Fruit fly (Drosophila melanogaster) S2 (cell line): ENCODE results near the gene CG34353.

Source experiments
- CG8478 ChIP-seq: fragments of >200 bp; optimal IDR thresholded peaks from 2 replicates; lab custom pipeline; 2018
- CTCF ChIP-seq, 2 experiments: fragments of >200 bp; optimal IDR thresholded peaks; 2 replicates each; lab custom pipeline; 2018

Gene CG34353

dm6 chr3R:27925000-27925970 lies 19.6 kb upstream of the CG34353 start, which contains the start of gene mino:
TSS of gene mino (plus strand) at chr3R:27925191.
- TF ChIP-seq CG8478 = no peak
- no peak for TF ChIP-seq CTCF (optimal IDR thresholded peaks at IDR 0.05; lab: Kevin White, UChicago)

dm6 chr3R:27922673-27923175 lies 17.1 kb upstream of the CG34353 start, which contains the start of gene RpL4:
TSS of gene RpL4 (plus strand) at chr3R:27922821.
- no peak for TF ChIP-seq CG8478
- no peak for TF ChIP-seq CTCF (optimal IDR thresholded peaks at IDR 0.05; lab: Kevin White, UChicago)

DNA sequence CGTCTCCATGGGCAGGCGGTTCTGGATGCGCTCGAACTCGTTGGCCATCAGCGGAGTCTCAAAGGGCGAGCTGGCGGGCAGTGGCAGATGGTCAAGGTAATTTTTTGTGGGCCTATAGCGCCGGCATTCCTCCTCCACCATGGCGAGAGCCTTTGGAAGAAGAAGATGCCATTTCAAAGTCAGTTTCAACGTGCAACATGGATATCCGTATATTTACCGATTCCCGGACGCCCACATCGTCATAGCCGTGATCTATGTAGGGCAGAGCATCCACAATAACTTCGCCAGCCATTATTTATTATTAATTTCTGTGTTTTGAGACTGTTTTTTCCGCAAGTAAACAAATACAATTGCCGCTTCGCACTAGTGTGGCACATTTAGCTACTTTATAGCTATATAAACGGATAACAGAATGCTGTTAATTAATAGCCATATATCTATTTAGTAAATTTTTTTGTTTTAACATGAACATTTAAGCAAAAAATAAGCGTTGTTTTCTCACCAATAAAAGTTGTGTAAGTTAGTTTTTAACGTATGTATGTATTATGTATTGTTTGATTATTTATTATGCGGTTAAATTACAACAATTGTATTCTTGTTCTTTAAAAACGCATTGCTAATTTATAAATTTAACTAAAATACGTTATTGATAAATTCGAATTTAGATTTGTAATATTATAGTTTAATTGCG lies 16.5 kb upstream of the CG34353 start, which contains the start of gene BCAS2:
Gene BCAS2, minus strand, starts transcription at position 375 of the 691 bp plus-strand sequence.
- TF ChIP-seq CTCF (optimal IDR thresholded peaks at IDR 0.05; lab: Kevin White, UChicago) (no peak), CG8478 (no peak)

dm6 chr3R:27920883-27921282 lies 15.2 kb upstream of the CG34353 start, which contains the start of gene CG12259:
TSS of gene CG12259 (minus strand) at chr3R:27921089.
- TF ChIP-seq CTCF (optimal IDR thresholded peaks at IDR 0.05; lab: Kevin White, UChicago) (no peak), CG8478 (no peak)

- no peak for TF ChIP-seq CG8478
- no peak for TF ChIP-seq CTCF (optimal IDR thresholded peaks at IDR 0.05; lab: Kevin White, UChicago)
Observed at dm6 chr3R:27919385-27919789, 13.7 kb upstream of the CG34353 start, which contains the start of gene Boh1. TSS of gene Boh1 (minus strand) at chr3R:27919460.

dm6 chr3R:27916355-27917019 lies 10.8 kb upstream of the CG34353 start, which contains the start of the genes CG5003 and mRpS22:
TSS of gene CG5003 (minus strand) at chr3R:27916516.
TSS of gene mRpS22 (plus strand) at chr3R:27916908.
- TF ChIP-seq CTCF (optimal IDR thresholded peaks at IDR 0.05; lab: Kevin White, UChicago) (no peak), CG8478 (no peak)

DNA sequence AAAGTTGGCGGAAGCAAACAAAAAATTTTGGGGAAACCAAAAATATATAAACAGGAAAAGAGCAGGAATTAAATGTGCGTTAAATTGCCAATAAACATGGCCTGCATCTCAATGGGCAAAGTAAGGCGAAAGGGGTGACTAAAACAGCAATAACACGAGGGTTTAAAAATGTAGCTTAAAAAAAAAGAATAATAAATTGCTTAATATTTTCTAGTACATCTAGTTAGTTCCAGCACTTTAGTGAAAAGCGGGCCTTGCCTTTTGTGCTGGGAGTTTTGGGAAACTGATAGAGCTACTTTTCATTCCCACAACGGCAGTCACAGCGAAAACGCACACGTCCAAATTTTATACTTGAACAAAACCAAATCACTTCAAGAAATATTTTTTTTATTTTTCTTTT lies 6.5 kb upstream of the CG34353 start, which contains the start of gene mil:
Gene mil, plus strand, starts transcription at position 301 of the 400 bp plus-strand sequence.
- TF ChIP-seq CG8478 = no peak
- TF ChIP-seq CTCF (optimal IDR thresholded peaks at IDR 0.05; lab: Kevin White, UChicago) = no peak

dm6 chr3R:27888110-27888509 lies 17.5 kb downstream of the CG34353 start:
- TF ChIP-seq CG8478 = no peak
- no peak for TF ChIP-seq CTCF (optimal IDR thresholded peaks at IDR 0.05; lab: Kevin White, UChicago)

DNA sequence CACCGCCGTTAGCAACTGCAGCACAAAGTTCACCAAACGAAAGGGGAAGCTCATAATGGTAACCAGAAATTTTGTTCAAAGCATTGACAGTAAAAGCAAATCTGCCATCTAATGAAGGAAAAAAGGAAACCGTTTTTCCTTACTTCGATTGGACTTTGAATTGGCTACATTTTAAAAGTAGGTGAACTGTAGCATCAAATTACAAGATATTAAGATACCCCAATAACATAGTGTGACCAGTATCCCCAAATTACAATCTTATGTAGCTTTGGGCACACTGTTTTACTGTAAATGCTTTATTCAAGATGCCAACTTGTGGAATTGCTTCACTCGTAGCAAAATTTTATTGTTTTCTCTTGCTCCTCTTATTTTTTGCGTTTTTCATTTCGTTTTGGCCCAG lies 33.4 kb downstream of the CG34353 start, which contains the start of gene CG12426:
Gene CG12426, minus strand, starts transcription at position 101 of the 400 bp plus-strand sequence.
- TF ChIP-seq CG8478 (no peak), CTCF (optimal IDR thresholded peaks at IDR 0.05; lab: Kevin White, UChicago) (no peak)

- TF ChIP-seq CTCF (optimal IDR thresholded peaks at IDR 0.05; lab: Kevin White, UChicago) = no peak
- no peak for TF ChIP-seq CG8478
Observed at dm6 chr3R:27845650-27846049, 60.0 kb downstream of the CG34353 start, which contains the start of gene Or98a. TSS of gene Or98a (plus strand) at chr3R:27845950.

dm6 chr3R:27843809-27844208 lies 61.8 kb downstream of the CG34353 start:
- peak; percentile 52 to 57 for TF ChIP-seq CTCF (optimal IDR thresholded peaks at IDR 0.05; lab: Kevin White, UChicago)
- no peak for TF ChIP-seq CG8478

- no peak for TF ChIP-seq CTCF (optimal IDR thresholded peaks at IDR 0.05; lab: Kevin White, UChicago)
- TF ChIP-seq CG8478 = no peak
Observed at dm6 chr3R:27826188-27826587, 79.5 kb downstream of the CG34353 start.

DNA sequence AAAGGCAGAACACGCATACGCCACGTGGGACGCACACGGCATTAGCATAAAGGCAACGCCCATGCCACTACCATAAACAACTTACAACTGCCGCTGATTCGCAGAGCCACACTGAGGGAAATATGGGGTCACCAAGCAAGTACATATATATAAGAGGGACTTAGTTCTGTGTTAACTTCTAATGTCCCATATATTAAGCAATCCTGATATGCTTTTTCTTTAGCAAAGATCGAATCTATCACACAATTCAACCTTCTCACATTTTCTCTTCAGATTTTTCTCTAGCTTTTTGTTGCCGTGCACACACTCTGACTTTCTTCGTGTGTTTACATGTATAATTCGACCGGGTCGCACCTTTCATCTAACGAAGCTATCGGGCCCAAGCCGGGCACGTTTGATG lies 92.4 kb downstream of the CG34353 start:
- no peak for TF ChIP-seq CG8478
- TF ChIP-seq CTCF (optimal IDR thresholded peaks at IDR 0.05; lab: Kevin White, UChicago) = no peak

- TF ChIP-seq CG8478 (no peak), CTCF (optimal IDR thresholded peaks at IDR 0.05; lab: Kevin White, UChicago) (no peak)
Observed at dm6 chr3R:27740692-27741091, 165.0 kb downstream of the CG34353 start.
